Worm (Caenorhabditis elegans) whole organism, L3 larva: ENCODE measurements around the gene C06E4.1.

Experiments
- R02D3.7 ChIP-seq: fragments of 150-350 bp; optimal IDR thresholded peaks from 2 replicates; lab custom pipeline; 2014; ENCODE audit warnings: missing biosample characterization, missing genetic modification characterization
- ZK546.5 ChIP-seq: sonication (generic microtip); optimal IDR thresholded peaks from 2 replicates; lab custom pipeline; 2017; ENCODE audit warnings: missing biosample characterization, missing genetic modification characterization
- ama-1 ChIP-seq: fragments of 150-350 bp; optimal IDR thresholded peaks from 2 replicates; lab custom pipeline; 2018
- ceh-16 ChIP-seq: sonication (generic microtip); optimal IDR thresholded peaks from 2 replicates; lab custom pipeline; 2017; ENCODE audit warnings: missing biosample characterization, missing genetic modification characterization
- ceh-28 ChIP-seq: fragments of 150-350 bp; optimal IDR thresholded peaks from 2 replicates; lab custom pipeline; 2014; ENCODE audit warnings: missing biosample characterization, missing genetic modification reagents, missing genetic modification characterization
- ceh-9 ChIP-seq: sonication (generic microtip); optimal IDR thresholded peaks from 2 replicates; lab custom pipeline; 2018; ENCODE audit warnings: missing biosample characterization, missing genetic modification characterization
- daf-12 ChIP-seq: fragments of 150-350 bp; optimal IDR thresholded peaks from 2 replicates; lab custom pipeline; 2014; ENCODE audit warnings: missing biosample characterization, missing genetic modification reagents, missing genetic modification characterization
- egl-27 ChIP-seq: sonication (generic microtip); optimal IDR thresholded peaks from 4 replicates; lab custom pipeline; 2017; ENCODE audit warnings: missing biosample characterization, missing genetic modification reagents, missing genetic modification characterization
- egl-5 ChIP-seq: fragments of 150-350 bp; optimal IDR thresholded peaks from 2 replicates; lab custom pipeline; 2017; ENCODE audit warnings: missing biosample characterization, missing genetic modification reagents, missing genetic modification characterization, inconsistent platforms
- elt-1 ChIP-seq: fragments of 150-350 bp; optimal IDR thresholded peaks from 2 replicates; lab custom pipeline; 2014; ENCODE audit warnings: missing biosample characterization, missing genetic modification characterization
- elt-2 ChIP-seq: sonication (generic microtip); optimal IDR thresholded peaks from 2 replicates; lab custom pipeline; 2016; ENCODE audit warnings: missing genetic modification reagents, mild to moderate bottlenecking, missing genetic modification characterization, missing compliant biosample characterization
- eor-1 ChIP-seq, 2 experiments: fragments of 150-350 bp; optimal IDR thresholded peaks; 2 replicates each; lab custom pipeline; 2014 to 2018; ENCODE audit warnings: missing biosample characterization in 2 of 2, missing genetic modification characterization in 2 of 2
- fkh-10 ChIP-seq: sonication (generic microtip); optimal IDR thresholded peaks from 2 replicates; lab custom pipeline; 2017; ENCODE audit warnings: missing biosample characterization, missing genetic modification reagents, missing genetic modification characterization
- fos-1 ChIP-seq: fragments of 150-350 bp; optimal IDR thresholded peaks from 2 replicates; lab custom pipeline; 2014; ENCODE audit warnings: missing biosample characterization, missing genetic modification characterization
- hmg-11 ChIP-seq: sonication (generic microtip); optimal IDR thresholded peaks from 2 replicates; lab custom pipeline; 2016; ENCODE audit warnings: missing genetic modification characterization, missing compliant biosample characterization
- jun-1 ChIP-seq: fragments of 150-350 bp; optimal IDR thresholded peaks from 2 replicates; lab custom pipeline; 2014; ENCODE audit warnings: missing biosample characterization, missing genetic modification reagents, missing genetic modification characterization
- lin-15B ChIP-seq: fragments of 150-350 bp; optimal IDR thresholded peaks from 2 replicates; lab custom pipeline; 2014; ENCODE audit warnings: missing biosample characterization, missing genetic modification characterization
- lin-39 ChIP-seq: fragments of 150-350 bp; optimal IDR thresholded peaks from 2 replicates; lab custom pipeline; 2018; ENCODE audit warnings: missing biosample characterization, missing genetic modification reagents, missing genetic modification characterization
- lsy-12 ChIP-seq: sonication (generic microtip); optimal IDR thresholded peaks from 2 replicates; lab custom pipeline; 2016; ENCODE audit warnings: mild to moderate bottlenecking, missing genetic modification characterization, missing compliant biosample characterization
- mdl-1 ChIP-seq: fragments of 150-350 bp; optimal IDR thresholded peaks from 2 replicates; lab custom pipeline; 2014; ENCODE audit warnings: missing biosample characterization, missing genetic modification characterization
- nfya-1 ChIP-seq: sonication (generic microtip); optimal IDR thresholded peaks from 2 replicates; lab custom pipeline; 2017; ENCODE audit warnings: missing genetic modification characterization, mild to moderate bottlenecking, missing compliant biosample characterization, antibody characterized with exemption, moderate library complexity; ENCODE audit not compliant: insufficient read depth
- nhr-11 ChIP-seq: fragments of 150-350 bp; optimal IDR thresholded peaks from 2 replicates; lab custom pipeline; 2014; ENCODE audit warnings: missing biosample characterization, missing genetic modification characterization
- nhr-12 ChIP-seq: fragments of 150-350 bp; optimal IDR thresholded peaks from 2 replicates; lab custom pipeline; 2014; ENCODE audit warnings: missing biosample characterization, missing genetic modification characterization
- nhr-23 ChIP-seq: fragments of 150-350 bp; optimal IDR thresholded peaks from 2 replicates; lab custom pipeline; 2014; ENCODE audit warnings: missing biosample characterization, missing genetic modification reagents, missing genetic modification characterization
- nhr-25 ChIP-seq: sonication (generic microtip); optimal IDR thresholded peaks from 2 replicates; lab custom pipeline; 2017; ENCODE audit warnings: missing biosample characterization, missing genetic modification characterization
- nhr-43 ChIP-seq: sonication (generic microtip); optimal IDR thresholded peaks from 2 replicates; lab custom pipeline; 2016; ENCODE audit warnings: mild to moderate bottlenecking, missing genetic modification characterization, missing compliant biosample characterization; ENCODE audit not compliant: poor library complexity, severe bottlenecking
- nhr-67 ChIP-seq: fragments of 150-350 bp; optimal IDR thresholded peaks from 2 replicates; lab custom pipeline; 2014; ENCODE audit warnings: missing biosample characterization, missing genetic modification characterization
- nhr-76 ChIP-seq: fragments of 150-350 bp; sonication (generic microtip); optimal IDR thresholded peaks from 5 replicates; lab custom pipeline; 2014; ENCODE audit warnings: missing biosample characterization, missing genetic modification characterization
- pha-4 ChIP-seq: fragments of 150-350 bp; optimal IDR thresholded peaks from 2 replicates; lab custom pipeline; 2014; ENCODE audit warnings: missing biosample characterization, missing genetic modification reagents, missing genetic modification characterization
- pqm-1 ChIP-seq: fragments of 150-350 bp; optimal IDR thresholded peaks from 2 replicates; lab custom pipeline; 2017; ENCODE audit warnings: missing biosample characterization, missing genetic modification characterization, inconsistent platforms
- sea-2 ChIP-seq: fragments of 150-350 bp; sonication (generic microtip); optimal IDR thresholded peaks from 4 replicates; lab custom pipeline; 2014; ENCODE audit warnings: missing biosample characterization, missing genetic modification reagents, missing genetic modification characterization
- snpc-4 ChIP-seq: fragments of 150-350 bp; optimal IDR thresholded peaks from 2 replicates; lab custom pipeline; 2014; ENCODE audit warnings: missing biosample characterization, missing genetic modification characterization
- tbx-2 ChIP-seq: sonication (generic microtip); optimal IDR thresholded peaks from 2 replicates; lab custom pipeline; 2016; ENCODE audit warnings: mild to moderate bottlenecking, missing genetic modification characterization, missing compliant biosample characterization
- unc-39 ChIP-seq: sonication (generic microtip); optimal IDR thresholded peaks from 4 replicates; lab custom pipeline; 2017; ENCODE audit warnings: missing biosample characterization, missing genetic modification characterization
- zag-1 ChIP-seq: fragments of 150-350 bp; optimal IDR thresholded peaks from 2 replicates; lab custom pipeline; 2014; ENCODE audit warnings: missing biosample characterization, missing genetic modification characterization
- ztf-11 ChIP-seq: fragments of 150-350 bp; optimal IDR thresholded peaks from 2 replicates; lab custom pipeline; 2014; ENCODE audit warnings: missing biosample characterization, missing genetic modification characterization
- ztf-4 ChIP-seq: fragments of 150-350 bp; optimal IDR thresholded peaks from 2 replicates; lab custom pipeline; 2014; ENCODE audit warnings: missing biosample characterization, missing genetic modification characterization

Gene C06E4.1

DNA sequence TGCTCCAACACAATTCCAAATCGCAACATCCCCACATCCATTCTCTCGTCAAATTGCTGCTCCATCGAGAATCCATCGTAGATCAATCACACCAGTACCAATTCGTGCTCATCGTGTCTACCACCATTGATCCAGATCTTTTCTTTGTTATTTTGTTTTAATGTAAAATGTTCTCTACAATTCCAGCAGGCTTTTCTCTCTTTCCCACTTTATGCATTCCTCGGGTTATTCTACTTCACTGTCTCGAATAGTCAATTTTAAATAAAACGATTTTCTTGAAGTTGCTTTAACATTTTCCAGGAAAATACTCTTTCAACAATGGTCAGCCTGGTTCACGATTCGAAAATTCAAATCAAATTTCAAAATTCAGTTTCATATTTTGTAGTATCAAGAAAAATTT is at the start of gene C06E4.1:
C06E4.1 (plus strand) TSS at position 301 of the 400 bp plus-strand sequence.
- TF ChIP-seq daf-12 (tag; lab: Kevin White, UChicago) (no peak), ztf-4 (tag; lab: Kevin White, UChicago) (no peak), ceh-28 (tag; lab: Kevin White, UChicago) (no peak), sea-2 (GFP tag; lab: Kevin White, UChicago) (no peak), nhr-11 (tag; lab: Kevin White, UChicago) (no peak), ama-1 (lab: Kevin White, UChicago) (no peak)
- TF ChIP-seq, all 47 proteins: peak for 0

DNA sequence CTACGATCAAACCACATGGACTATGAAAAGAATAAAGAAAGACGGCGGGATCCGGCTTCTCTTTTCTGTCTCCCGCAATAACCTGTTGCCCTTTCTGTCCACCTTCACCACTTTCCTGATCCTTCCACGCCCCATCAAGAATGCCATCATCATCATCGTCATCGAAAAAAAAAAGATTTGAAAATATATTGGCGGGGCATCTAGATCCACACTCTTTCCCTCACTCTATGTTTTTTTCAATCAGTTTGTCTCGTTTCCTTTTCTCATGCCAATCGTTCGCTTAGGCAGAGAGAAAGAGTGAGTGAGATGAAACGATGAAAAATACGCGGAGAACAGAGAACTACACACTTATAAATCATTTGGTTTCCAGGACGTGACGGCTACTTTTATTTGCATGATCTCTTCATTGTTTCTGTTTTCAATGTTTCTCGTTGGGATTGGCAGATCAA is 49.5 kb upstream of the C06E4.1 start:
- TF ChIP-seq nfya-1 (tag; lab: Kevin White, UChicago) (peak; percentile 19), lin-39 (tag; lab: Kevin White, UChicago) (peak; percentile 7), egl-5 (tag; lab: Kevin White, UChicago) (peak; percentile 57), nhr-43 (tag; lab: Kevin White, UChicago) (peak; percentile 72), mdl-1 (tag; lab: Kevin White, UChicago) (no peak), ztf-11 (tag; lab: Kevin White, UChicago) (no peak)

DNA sequence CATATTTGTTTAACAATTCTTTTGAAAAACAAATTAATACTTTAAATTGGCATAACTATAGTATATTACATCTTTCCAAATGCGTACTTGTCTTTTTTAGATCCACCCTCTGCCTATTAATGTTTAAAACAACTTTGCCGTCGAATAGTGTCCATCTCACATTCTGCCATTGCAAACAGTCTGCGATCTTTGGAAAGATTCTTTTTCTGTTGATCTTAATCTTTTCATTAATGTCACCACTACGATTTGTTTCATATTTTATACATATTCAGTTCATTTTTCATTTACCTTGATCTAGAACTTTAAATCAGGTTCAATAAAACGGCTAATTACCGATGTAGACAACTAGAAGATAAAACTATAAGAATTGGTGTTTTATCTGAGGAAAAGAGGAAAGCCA is 48.4 kb upstream of the C06E4.1 start:
- TF ChIP-seq ceh-28 (tag; lab: Kevin White, UChicago) (no peak), nfya-1 (tag; lab: Kevin White, UChicago) (no peak), egl-5 (tag; lab: Kevin White, UChicago) (no peak), nhr-76 (tag; lab: Kevin White, UChicago) (no peak), fos-1 (tag; lab: Kevin White, UChicago) (no peak), ZK546.5 (tag; lab: Kevin White, UChicago) (no peak), jun-1 (tag; lab: Kevin White, UChicago) (no peak), elt-1 (peak; percentile 93)

DNA sequence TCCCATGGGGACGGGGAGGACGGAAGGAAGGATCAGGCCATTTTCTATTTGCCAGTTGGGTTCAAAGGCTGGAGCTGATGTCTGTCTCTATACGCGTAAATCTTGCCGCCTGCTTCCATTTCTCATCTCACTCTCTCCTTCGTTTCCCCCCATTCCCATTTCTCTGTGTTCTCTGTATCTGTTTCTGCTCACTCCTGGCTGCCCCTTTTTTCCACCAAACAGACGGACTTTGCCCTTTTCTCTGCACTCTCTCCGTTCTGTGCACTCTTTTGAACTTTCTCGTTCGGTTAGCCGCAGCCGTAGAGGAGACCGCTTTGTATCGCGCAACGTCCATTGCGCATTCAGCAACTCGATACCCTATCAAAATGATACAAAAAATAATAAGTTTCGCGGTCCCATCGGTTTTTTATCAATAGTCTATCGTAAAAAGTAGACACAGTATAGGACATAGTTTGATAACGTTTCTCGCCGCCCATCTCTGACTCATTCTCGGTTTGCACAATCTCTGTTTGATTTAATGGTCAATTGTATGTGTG is 47.6 kb upstream of the C06E4.1 start:
- TF ChIP-seq nhr-23 (tag; lab: Kevin White, UChicago) (peak; percentile 6), eor-1 (tag; optimal IDR thresholded peaks at IDR 0.05; lab: Kevin White, UChicago) (no peak), sea-2 (GFP tag; lab: Kevin White, UChicago) (no peak), pha-4 (peak; percentile 64), lin-15B (tag; lab: Kevin White, UChicago) (peak; percentile 39), nfya-1 (tag; lab: Kevin White, UChicago) (peak; percentile 79), ceh-9 (tag; lab: Kevin White, UChicago) (no peak), ceh-16 (tag; lab: Kevin White, UChicago) (no peak), egl-5 (tag; lab: Kevin White, UChicago) (peak; percentile 55), jun-1 (tag; lab: Kevin White, UChicago) (peak; percentile 76), nhr-67 (no peak), elt-2 (tag; lab: Kevin White, UChicago) (peak; percentile 92), nhr-11 (tag; lab: Kevin White, UChicago) (peak; percentile 34), nhr-25 (no peak), snpc-4 (tag; lab: Kevin White, UChicago) (peak; percentile 45), unc-39 (tag; lab: Kevin White, UChicago) (no peak), R02D3.7 (no peak), hmg-11 (tag; lab: Kevin White, UChicago) (peak; percentile 79), fos-1 (tag; lab: Kevin White, UChicago) (no peak), lin-39 (tag; lab: Kevin White, UChicago) (peak; percentile 58), pqm-1 (peak; percentile 87), tbx-2 (tag; lab: Kevin White, UChicago) (peak; percentile 44)
- TF ChIP-seq, all 47 proteins: peak for 13

DNA sequence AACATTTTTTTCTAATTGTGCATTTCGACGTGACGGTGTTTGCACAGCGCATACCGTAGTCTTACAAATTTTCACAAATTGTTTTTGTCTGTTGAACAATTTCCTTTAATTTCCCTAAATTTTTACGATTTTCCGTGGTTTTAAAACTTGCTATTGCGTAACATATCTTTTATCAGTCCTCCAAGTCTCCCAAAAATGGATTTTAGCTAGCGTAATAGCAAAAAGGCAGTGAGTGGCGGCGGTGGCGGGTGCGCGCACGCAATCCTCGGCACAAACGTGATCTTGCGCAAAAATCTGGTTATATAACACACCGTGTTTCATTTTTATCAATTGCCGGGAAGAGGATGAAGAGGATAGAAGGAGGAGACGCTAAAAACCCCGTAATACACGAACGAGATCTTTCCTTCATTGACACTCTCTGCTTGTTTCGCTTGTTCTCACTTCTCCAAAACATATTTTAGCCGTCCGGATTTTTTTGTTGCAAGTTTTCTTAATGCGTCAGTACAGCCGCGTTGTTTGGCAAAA is 46.7 kb upstream of the C06E4.1 start:
- TF ChIP-seq elt-1 (no peak), egl-27 (tag; lab: Kevin White, UChicago) (no peak), snpc-4 (tag; lab: Kevin White, UChicago) (no peak), nhr-43 (tag; lab: Kevin White, UChicago) (peak; percentile 56), ama-1 (lab: Kevin White, UChicago) (no peak), nhr-23 (tag; lab: Kevin White, UChicago) (peak; percentile 34), zag-1 (tag; lab: Kevin White, UChicago) (no peak), lsy-12 (tag; lab: Kevin White, UChicago) (no peak), nhr-12 (tag; lab: Kevin White, UChicago) (no peak), ztf-4 (tag; lab: Kevin White, UChicago) (no peak), nfya-1 (tag; lab: Kevin White, UChicago) (no peak), fkh-10 (no peak)
- TF ChIP-seq, all 47 proteins: peak for 2
